In the genomic region with DNA sequence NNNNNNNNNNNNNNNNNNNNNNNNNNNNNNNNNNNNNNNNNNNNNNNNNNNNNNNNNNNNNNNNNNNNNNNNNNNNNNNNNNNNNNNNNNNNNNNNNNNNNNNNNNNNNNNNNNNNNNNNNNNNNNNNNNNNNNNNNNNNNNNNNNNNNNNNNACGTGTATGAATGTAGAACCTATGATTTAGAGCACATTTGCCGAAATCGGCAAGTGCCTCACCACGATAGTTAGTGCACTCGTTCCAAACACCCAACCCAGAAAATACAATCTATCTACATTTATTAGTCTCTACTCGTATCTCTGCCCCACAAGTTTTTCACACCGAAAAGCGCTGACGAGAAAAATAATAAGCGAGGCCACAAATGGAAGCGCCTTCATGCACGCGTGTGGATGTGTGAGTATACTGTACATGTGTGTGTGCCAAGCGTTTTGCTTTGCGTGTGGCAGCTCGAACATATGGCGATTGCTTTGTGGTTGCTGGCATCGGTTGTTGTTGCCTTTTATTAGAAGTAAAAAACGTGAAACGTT, we compare ENCODE assay signal across 1 fruit fly cellular context.
TF ChIP-seq lines count a peak whose summit lies in the region.

No protein-coding gene starts in this region.

TF ChIP-seq in whole organism, embryonic, 481 proteins besides CTCF, POLR2A, EP300 and RAD21 (continued from another document and continues in another):
- TF ChIP-seq CG7786 (GFP tag; optimal IDR thresholded peaks at IDR 0.05; lab: Kevin White, UChicago) (no peak), CG6272 (GFP tag; IDR thresholded peaks at IDR 0.05; lab: Robert Waterston, UW) (no peak), Optix (GFP tag; IDR thresholded peaks at IDR 0.05; lab: Robert Waterston, UW) (no peak), CG10565 (GFP tag; optimal IDR thresholded peaks at IDR 0.05; lab: Kevin White, UChicago) (no peak), caup (GFP tag; optimal IDR thresholded peaks at IDR 0.05; lab: Kevin White, UChicago; ENCODE audit: severe bottlenecking) (no peak), stc (GFP tag; IDR thresholded peaks at IDR 0.05; lab: Robert Waterston, UW) (peak; percentile 5; the same call in 1 of the 2 replicates), Drgx (GFP tag; IDR thresholded peaks at IDR 0.05; lab: Robert Waterston, UW) (no peak), CG11247 (GFP tag; IDR thresholded peaks at IDR 0.05; lab: Robert Waterston, UW) (no peak), ken (GFP tag; IDR thresholded peaks at IDR 0.05; lab: Robert Waterston, UW) (no peak), Dref (GFP tag; IDR thresholded peaks at IDR 0.05; lab: Robert Waterston, UW) (no peak), CG15011 (GFP tag; optimal IDR thresholded peaks at IDR 0.05; lab: Kevin White, UChicago) (no peak), CG12744 (GFP tag; optimal IDR thresholded peaks at IDR 0.05; lab: Kevin White, UChicago) (no peak), CG9932 (GFP tag; IDR thresholded peaks at IDR 0.05; lab: Robert Waterston, UW) (no peak), Chrac-16 (GFP tag; optimal IDR thresholded peaks at IDR 0.05; lab: Kevin White, UChicago) (no peak), twi (tag; optimal IDR thresholded peaks at IDR 0.05; lab: Kevin White, UChicago) (peak; percentile 85), CG11723 (GFP tag; optimal IDR thresholded peaks at IDR 0.05; lab: Kevin White, UChicago) (no peak), PHDP (tag; optimal IDR thresholded peaks at IDR 0.05; lab: Kevin White, UChicago) (no peak), CG1647 (GFP tag; optimal IDR thresholded peaks at IDR 0.05; lab: Kevin White, UChicago) (no peak), gsb-n (tag; optimal IDR thresholded peaks at IDR 0.05; lab: Kevin White, UChicago) (no peak), Ets97D (GFP tag; optimal IDR thresholded peaks at IDR 0.05; lab: Kevin White, UChicago) (no peak), ranshi (GFP tag; IDR thresholded peaks at IDR 0.05; lab: Robert Waterston, UW) (no peak), ac (GFP tag; optimal IDR thresholded peaks at IDR 0.05; lab: Kevin White, UChicago) (no peak), CG1024 (GFP tag; IDR thresholded peaks at IDR 0.05; lab: Robert Waterston, UW) (no peak), ssp (GFP tag; IDR thresholded peaks at IDR 0.05; lab: Robert Waterston, UW) (no peak), MTF-1 (GFP tag; optimal IDR thresholded peaks at IDR 0.05; lab: Kevin White, UChicago; ENCODE audit: borderline replicate concordance) (no peak), corto (GFP tag; optimal IDR thresholded peaks at IDR 0.05; lab: Kevin White, UChicago) (no peak), hkb (optimal IDR thresholded peaks at IDR 0.05; lab: Kevin White, UChicago) (no peak), hkb (GFP tag; IDR thresholded peaks at IDR 0.05; lab: Robert Waterston, UW) (no peak), CG3163 (GFP tag; optimal IDR thresholded peaks at IDR 0.05; lab: Kevin White, UChicago) (no peak), slp2 (GFP tag; optimal IDR thresholded peaks at IDR 0.05; lab: Kevin White, UChicago) (no peak), trh (GFP tag; optimal IDR thresholded peaks at IDR 0.05; lab: Kevin White, UChicago) (no peak), CG12299 (tag; optimal IDR thresholded peaks at IDR 0.05; lab: Kevin White, UChicago) (no peak), bigmax (GFP tag; optimal IDR thresholded peaks at IDR 0.05; lab: Kevin White, UChicago) (no peak), CG7357 (GFP tag; IDR thresholded peaks at IDR 0.05; lab: Robert Waterston, UW) (0 out of 3 replicates have a peak, but pooled peaks have one; percentile 17), rib (GFP tag; IDR thresholded peaks at IDR 0.05; lab: Robert Waterston, UW) (0 out of 2 replicates have a peak, but pooled peaks have one; percentile 33), CG30403 (GFP tag; optimal IDR thresholded peaks at IDR 0.05; lab: Kevin White, UChicago) (peak; percentile 21), CG7372 (GFP tag; IDR thresholded peaks at IDR 0.05; lab: Robert Waterston, UW) (no peak), wdn (GFP tag; IDR thresholded peaks at IDR 0.05; lab: Robert Waterston, UW) (no peak), CG6791 (GFP tag; IDR thresholded peaks at IDR 0.05; lab: Robert Waterston, UW; ENCODE audit: partially characterized antibody) (no peak), CG4820 (GFP tag; optimal IDR thresholded peaks at IDR 0.05; lab: Kevin White, UChicago) (no peak), CG8359 (GFP tag; optimal IDR thresholded peaks at IDR 0.05; lab: Kevin White, UChicago; ENCODE audit: borderline replicate concordance) (no peak), ham (GFP tag; IDR thresholded peaks at IDR 0.05; lab: Robert Waterston, UW) (no peak), CG9817 (tag; optimal IDR thresholded peaks at IDR 0.05; lab: Kevin White, UChicago) (peak; percentile 39), pho (GFP tag; optimal IDR thresholded peaks at IDR 0.05; lab: Kevin White, UChicago) (no peak), bcd (GFP tag; optimal IDR thresholded peaks at IDR 0.05; lab: Kevin White, UChicago) (no peak), ap (GFP tag; IDR thresholded peaks at IDR 0.05; lab: Robert Waterston, UW) (no peak), CG2712 (tag; optimal IDR thresholded peaks at IDR 0.05; lab: Kevin White, UChicago) (peak; percentile 43), vnd (GFP tag; IDR thresholded peaks at IDR 0.05; lab: Robert Waterston, UW; ENCODE audit: partially characterized antibody) (0 out of 3 replicates have a peak, but pooled peaks have one; percentile 8), Sin3A (optimal IDR thresholded peaks at IDR 0.05; lab: Kevin White, UChicago) (no peak), CG10209 (GFP tag; optimal IDR thresholded peaks at IDR 0.05; lab: Kevin White, UChicago) (peak; percentile 40), Elba2 (GFP tag; optimal IDR thresholded peaks at IDR 0.05; lab: Kevin White, UChicago) (no peak), Doc3 (GFP tag; IDR thresholded peaks at IDR 0.05; lab: Robert Waterston, UW; ENCODE audit: partially characterized antibody) (peak; percentile 44; the same call in 1 of the 3 replicates), CG11456 (GFP tag; IDR thresholded peaks at IDR 0.05; lab: Robert Waterston, UW) (no peak), Abd-B (GFP tag; optimal IDR thresholded peaks at IDR 0.05; lab: Kevin White, UChicago) (no peak), CG2202 (tag; optimal IDR thresholded peaks at IDR 0.05; lab: Kevin White, UChicago) (no peak), CG10959 (GFP tag; IDR thresholded peaks at IDR 0.05; lab: Robert Waterston, UW) (no peak), Hand (GFP tag; optimal IDR thresholded peaks at IDR 0.05; lab: Kevin White, UChicago) (no peak), fd96Cb (tag; optimal IDR thresholded peaks at IDR 0.05; lab: Kevin White, UChicago) (no peak), CG16779 (GFP tag; IDR thresholded peaks at IDR 0.05; lab: Robert Waterston, UW) (no peak), pan (optimal IDR thresholded peaks at IDR 0.05; lab: Kevin White, UChicago) (no peak), pan (GFP tag; optimal IDR thresholded peaks at IDR 0.05 in 1 of 2, IDR thresholded peaks at IDR 0.05 in 1 of 2) (no peak), YL-1 (GFP tag; optimal IDR thresholded peaks at IDR 0.05; lab: Kevin White, UChicago) (no peak), tgo (GFP tag; IDR thresholded peaks at IDR 0.05; lab: Robert Waterston, UW) (no peak; the same call in 2 of the 3 replicates), lov (optimal IDR thresholded peaks at IDR 0.05; lab: Kevin White, UChicago) (no peak), lov (GFP tag; IDR thresholded peaks at IDR 0.05; lab: Robert Waterston, UW) (no peak), Jarid2 (GFP tag; optimal IDR thresholded peaks at IDR 0.05; lab: Kevin White, UChicago) (no peak), knrl (GFP tag; IDR thresholded peaks at IDR 0.05; lab: Robert Waterston, UW; ENCODE audit: partially characterized antibody) (peak; percentile 31; the same call in 1 of the 3 replicates), CG10321 (GFP tag; IDR thresholded peaks at IDR 0.05; lab: Robert Waterston, UW) (no peak), nerfin-2 (GFP tag; IDR thresholded peaks at IDR 0.05; lab: Robert Waterston, UW; ENCODE audit: partially characterized antibody) (peak; percentile 38; the same call in 1 of the 2 replicates), Sox102F (GFP tag; optimal IDR thresholded peaks at IDR 0.05; lab: Kevin White, UChicago) (no peak), CG8478 (optimal IDR thresholded peaks at IDR 0.05; lab: Kevin White, UChicago) (no peak), sd (tag; optimal IDR thresholded peaks at IDR 0.05; lab: Kevin White, UChicago) (no peak), maf-S (GFP tag; optimal IDR thresholded peaks at IDR 0.05; lab: Kevin White, UChicago) (peak; percentile 17), Dip2 (GFP tag; IDR thresholded peaks at IDR 0.05; lab: Robert Waterston, UW) (no peak), CG33213 (GFP tag; optimal IDR thresholded peaks at IDR 0.05; lab: Kevin White, UChicago) (no peak), Rfx (GFP tag; IDR thresholded peaks at IDR 0.05; lab: Robert Waterston, UW) (peak; percentile 46), Xbp1 (GFP tag; optimal IDR thresholded peaks at IDR 0.05; lab: Kevin White, UChicago) (peak; percentile 10), grn (GFP tag; optimal IDR thresholded peaks at IDR 0.05; lab: Kevin White, UChicago) (no peak), trem (tag; optimal IDR thresholded peaks at IDR 0.05; lab: Kevin White, UChicago) (no peak), CG3726 (GFP tag; IDR thresholded peaks at IDR 0.05; lab: Robert Waterston, UW) (no peak), Bteb2 (GFP tag; optimal IDR thresholded peaks at IDR 0.05; lab: Kevin White, UChicago) (no peak), Dad (GFP tag; optimal IDR thresholded peaks at IDR 0.05; lab: Kevin White, UChicago) (no peak), HLH54F (GFP tag; optimal IDR thresholded peaks at IDR 0.05; lab: Kevin White, UChicago) (no peak), Lim3 (GFP tag; IDR thresholded peaks at IDR 0.05; lab: Robert Waterston, UW) (no peak), Asciz (GFP tag; optimal IDR thresholded peaks at IDR 0.05; lab: Kevin White, UChicago) (no peak), inv (GFP tag; IDR thresholded peaks at IDR 0.05; lab: Robert Waterston, UW; ENCODE audit: partially characterized antibody) (no peak), Nf-YB (GFP tag; optimal IDR thresholded peaks at IDR 0.05; lab: Kevin White, UChicago) (no peak), CG15269 (tag; optimal IDR thresholded peaks at IDR 0.05; lab: Kevin White, UChicago) (peak; percentile 30), sisA (GFP tag; IDR thresholded peaks at IDR 0.05; lab: Robert Waterston, UW) (no peak), Mes4 (GFP tag; optimal IDR thresholded peaks at IDR 0.05; lab: Kevin White, UChicago) (no peak), luna (GFP tag; optimal IDR thresholded peaks at IDR 0.05; lab: Kevin White, UChicago) (no peak), dati (GFP tag; IDR thresholded peaks at IDR 0.05; lab: Robert Waterston, UW) (no peak), CG4730 (GFP tag; IDR thresholded peaks at IDR 0.05; lab: Robert Waterston, UW) (no peak), fru (optimal IDR thresholded peaks at IDR 0.05; lab: Kevin White, UChicago) (no peak), vfl (GFP tag; optimal IDR thresholded peaks at IDR 0.05; lab: Kevin White, UChicago) (no peak), Awh (GFP tag; IDR thresholded peaks at IDR 0.05; lab: Robert Waterston, UW) (no peak), odd (GFP tag; optimal IDR thresholded peaks at IDR 0.05; lab: Kevin White, UChicago) (no peak), MESR4 (GFP tag; optimal IDR thresholded peaks at IDR 0.05; lab: Kevin White, UChicago) (no peak), wor (GFP tag; IDR thresholded peaks at IDR 0.05; lab: Robert Waterston, UW) (no peak), CG31441 (GFP tag; IDR thresholded peaks at IDR 0.05; lab: Robert Waterston, UW) (no peak), dmrt99B (tag; optimal IDR thresholded peaks at IDR 0.05; lab: Kevin White, UChicago) (peak; percentile 29), zfh1 (GFP tag; IDR thresholded peaks at IDR 0.05; lab: Robert Waterston, UW) (no peak), Scr (GFP tag; IDR thresholded peaks at IDR 0.05; lab: Robert Waterston, UW; ENCODE audit: partially characterized antibody) (peak; percentile 53), CG11504 (tag; optimal IDR thresholded peaks at IDR 0.05; lab: Kevin White, UChicago) (no peak), CG17385 (GFP tag; optimal IDR thresholded peaks at IDR 0.05; lab: Kevin White, UChicago) (peak; percentile 13), Hey (tag; optimal IDR thresholded peaks at IDR 0.05; lab: Kevin White, UChicago) (no peak), salm (tag; optimal IDR thresholded peaks at IDR 0.05; lab: Kevin White, UChicago) (no peak), CG17328 (GFP tag; IDR thresholded peaks at IDR 0.05; lab: Robert Waterston, UW) (no peak), Atf-2 (GFP tag; optimal IDR thresholded peaks at IDR 0.05; lab: Kevin White, UChicago) (no peak), zen2 (GFP tag; IDR thresholded peaks at IDR 0.05; lab: Robert Waterston, UW; ENCODE audit: partially characterized antibody) (no peak), mam (GFP tag; optimal IDR thresholded peaks at IDR 0.05; lab: Kevin White, UChicago) (no peak), wek (GFP tag; optimal IDR thresholded peaks at IDR 0.05; lab: Kevin White, UChicago) (no peak), HLH4C (GFP tag; IDR thresholded peaks at IDR 0.05; lab: Robert Waterston, UW; ENCODE audit: partially characterized antibody) (no peak), D19B (GFP tag; optimal IDR thresholded peaks at IDR 0.05; lab: Kevin White, UChicago) (no peak), CG12219 (GFP tag; optimal IDR thresholded peaks at IDR 0.05; lab: Kevin White, UChicago) (peak; percentile 28), ERR (GFP tag; optimal IDR thresholded peaks at IDR 0.05; lab: Kevin White, UChicago) (no peak), jigr1 (GFP tag; IDR thresholded peaks at IDR 0.05; lab: Robert Waterston, UW) (no peak), CG32772 (GFP tag; IDR thresholded peaks at IDR 0.05; lab: Robert Waterston, UW) (0 out of 2 replicates have a peak, but pooled peaks have one; percentile 4), HLHmδ (GFP tag; optimal IDR thresholded peaks at IDR 0.05; lab: Kevin White, UChicago) (no peak), CG12071 (GFP tag; optimal IDR thresholded peaks at IDR 0.05; lab: Kevin White, UChicago) (no peak), psq (GFP tag; optimal IDR thresholded peaks at IDR 0.05; lab: Kevin White, UChicago) (no peak), CG15514 (GFP tag; optimal IDR thresholded peaks at IDR 0.05; lab: Kevin White, UChicago) (no peak), gem (tag; optimal IDR thresholded peaks at IDR 0.05; lab: Kevin White, UChicago) (no peak), CG1832 (GFP tag; optimal IDR thresholded peaks at IDR 0.05; lab: Kevin White, UChicago) (no peak), Hr78 (GFP tag; optimal IDR thresholded peaks at IDR 0.05; lab: Kevin White, UChicago) (no peak), CG4404 (GFP tag; IDR thresholded peaks at IDR 0.05; lab: Robert Waterston, UW) (no peak), ind (GFP tag; optimal IDR thresholded peaks at IDR 0.05; lab: Kevin White, UChicago) (no peak), gce (GFP tag; IDR thresholded peaks at IDR 0.05; lab: Robert Waterston, UW) (no peak), gro (GFP tag; optimal IDR thresholded peaks at IDR 0.05; lab: Kevin White, UChicago) (no peak)
